Worm (Caenorhabditis elegans) whole organism, young adult: Measurements from ENCODE around the gene Y64G10A.7.

ENCODE experiments used
- C06A6.2 ChIP-seq: fragments of 200-800 bp; sonication (Bioruptor generic); conservative IDR thresholded peaks from 2 replicates; pipeline ENCODE4 v1.3.6; 2022; ENCODE audit warnings: missing genetic modification characterization, missing compliant biosample characterization
- C17E4.6 ChIP-seq: fragments of 200-800 bp; sonication (Bioruptor generic); IDR thresholded peaks from 2 replicates; pipeline ENCODE4 v1.3.6; 2022; ENCODE audit warnings: missing genetic modification reagents, missing genetic modification characterization, missing compliant biosample characterization
- F10E7.11 ChIP-seq: sonication (generic microtip); optimal IDR thresholded peaks from 2 replicates; lab custom pipeline; 2017; ENCODE audit warnings: mild to moderate bottlenecking, missing genetic modification characterization, moderate library complexity, missing compliant biosample characterization
- F23B12.7 ChIP-seq: sonication (generic microtip); optimal IDR thresholded peaks from 2 replicates; lab custom pipeline; 2017; ENCODE audit warnings: missing genetic modification characterization, mild to moderate bottlenecking, missing compliant biosample characterization, antibody characterized with exemption, moderate library complexity; ENCODE audit not compliant: insufficient read depth
- F33H1.4 ChIP-seq: fragments of 200-800 bp; sonication (Bioruptor generic); IDR thresholded peaks from 2 replicates; pipeline ENCODE4 v1.3.6; 2022; ENCODE audit warnings: missing genetic modification reagents, missing genetic modification characterization, missing compliant biosample characterization
- F39B2.1 ChIP-seq: fragments of 200-800 bp; sonication (Bioruptor generic); IDR thresholded peaks from 2 replicates; pipeline ENCODE4 v1.3.6; 2022; ENCODE audit warnings: missing genetic modification reagents, missing genetic modification characterization, missing compliant biosample characterization
- F49E8.2 ChIP-seq: sonication (generic microtip); optimal IDR thresholded peaks from 3 replicates; lab custom pipeline; 2017; ENCODE audit warnings: missing genetic modification characterization, mild to moderate bottlenecking, missing compliant biosample characterization, antibody characterized with exemption, moderate library complexity; ENCODE audit not compliant: insufficient read depth
- F52B5.7 ChIP-seq: sonication (generic microtip); optimal IDR thresholded peaks from 2 replicates; lab custom pipeline; 2016; ENCODE audit warnings: mild to moderate bottlenecking, missing genetic modification characterization, missing compliant biosample characterization
- F55B11.4 ChIP-seq: sonication (generic microtip); optimal IDR thresholded peaks from 2 replicates; lab custom pipeline; 2016; ENCODE audit warnings: missing compliant biosample characterization, missing genetic modification characterization, borderline replicate concordance; ENCODE audit not compliant: insufficient read depth
- F57A8.1 ChIP-seq: fragments of 200-800 bp; sonication (Bioruptor generic); optimal IDR thresholded peaks from 2 replicates; lab custom pipeline; 2018; ENCODE audit warnings: mild to moderate bottlenecking, missing genetic modification characterization, moderate library complexity, missing compliant biosample characterization
- K12H6.12 ChIP-seq: fragments of 200-800 bp; sonication (Bioruptor generic); optimal IDR thresholded peaks from 2 replicates; lab custom pipeline; 2018; ENCODE audit warnings: mild to moderate bottlenecking, missing genetic modification characterization, missing compliant biosample characterization
- Y95B8A.8 ChIP-seq: fragments of 200-800 bp; sonication (Bioruptor generic); IDR thresholded peaks from 2 replicates; pipeline ENCODE4 v1.3.6; 2022; ENCODE audit warnings: missing genetic modification reagents, missing genetic modification characterization, missing compliant biosample characterization
- ZK185.1 ChIP-seq: sonication (generic microtip); optimal IDR thresholded peaks from 2 replicates; lab custom pipeline; 2016; ENCODE audit warnings: mild to moderate bottlenecking, missing genetic modification characterization, missing compliant biosample characterization; ENCODE audit not compliant: poor library complexity, severe bottlenecking
- atf-7 ChIP-seq: sonication (generic microtip); optimal IDR thresholded peaks from 2 replicates; lab custom pipeline; 2017; ENCODE audit warnings: mild to moderate bottlenecking, missing genetic modification characterization, missing compliant biosample characterization
- athp-1 ChIP-seq: sonication (generic microtip); optimal IDR thresholded peaks from 2 replicates; lab custom pipeline; 2017; ENCODE audit warnings: mild to moderate bottlenecking, missing genetic modification characterization, missing compliant biosample characterization
- attf-3 ChIP-seq: fragments of 200-800 bp; sonication (Bioruptor generic); conservative IDR thresholded peaks from 2 replicates; pipeline ENCODE4 v1.3.6; 2022; ENCODE audit warnings: missing genetic modification reagents, missing genetic modification characterization, missing compliant biosample characterization
- cebp-1 ChIP-seq, 2 experiments: fragments of 200-800 bp in 1 of 2; sonication (Bioruptor generic) in 1 of 2; sonication (generic microtip) in 1 of 2; IDR thresholded peaks in 1 of 2; optimal IDR thresholded peaks in 1 of 2; 2 replicates each; pipeline versions ENCODE4 v1.3.6 to Lab custom; 2017 to 2022; ENCODE audit warnings: missing compliant biosample characterization in 2 of 2, missing genetic modification characterization in 2 of 2, mild to moderate bottlenecking in 1 of 2, missing genetic modification reagents in 1 of 2, moderate library complexity in 1 of 2
- cebp-2 ChIP-seq: fragments of 200-800 bp; sonication (Bioruptor generic); IDR thresholded peaks from 2 replicates; pipeline ENCODE4 v1.3.6; 2022; ENCODE audit warnings: missing genetic modification characterization, missing compliant biosample characterization
- ceh-100 ChIP-seq: fragments of 200-800 bp; sonication (Bioruptor generic); IDR thresholded peaks from 2 replicates; pipeline ENCODE4 v1.3.6; 2022; ENCODE audit warnings: missing genetic modification reagents, missing genetic modification characterization, missing compliant biosample characterization
- ceh-58 ChIP-seq: fragments of 200-800 bp; sonication (Bioruptor generic); IDR thresholded peaks from 2 replicates; pipeline ENCODE4 v1.3.6; 2022; ENCODE audit warnings: missing genetic modification characterization, missing compliant biosample characterization
- ceh-91 ChIP-seq: fragments of 200-800 bp; sonication (Bioruptor generic); IDR thresholded peaks from 2 replicates; pipeline ENCODE4 v1.3.6; 2022; ENCODE audit warnings: missing genetic modification reagents, missing genetic modification characterization, missing compliant biosample characterization
- die-1 ChIP-seq: sonication (generic microtip); optimal IDR thresholded peaks from 2 replicates; lab custom pipeline; 2016; ENCODE audit warnings: missing genotype, mild to moderate bottlenecking, missing genetic modification characterization, missing compliant biosample characterization
- dpl-1 ChIP-seq: fragments of 150-350 bp; optimal IDR thresholded peaks from 2 replicates; lab custom pipeline; 2014; ENCODE audit warnings: missing biosample characterization, missing genetic modification reagents, missing genetic modification characterization
- fkh-3 ChIP-seq: sonication (generic microtip); optimal IDR thresholded peaks from 2 replicates; lab custom pipeline; 2016; ENCODE audit warnings: mild to moderate bottlenecking, missing genetic modification characterization, missing compliant biosample characterization
- gei-17 ChIP-seq: fragments of 200-800 bp; sonication (Bioruptor generic); optimal IDR thresholded peaks from 2 replicates; lab custom pipeline; 2018; ENCODE audit warnings: mild to moderate bottlenecking, missing genetic modification characterization, missing compliant biosample characterization
- hlh-12 ChIP-seq: sonication (generic microtip); optimal IDR thresholded peaks from 2 replicates; lab custom pipeline; 2016; ENCODE audit warnings: missing genetic modification characterization, missing compliant biosample characterization
- hmg-1.2 ChIP-seq: fragments of 200-800 bp; sonication (Bioruptor generic); IDR thresholded peaks from 2 replicates; pipeline ENCODE4 v1.3.6; 2022; ENCODE audit warnings: missing genetic modification reagents, missing genetic modification characterization, missing compliant biosample characterization
- hsf-1 ChIP-seq: fragments of 200-800 bp; sonication (Bioruptor generic); IDR thresholded peaks from 2 replicates; pipeline ENCODE4 v1.3.6; 2022; ENCODE audit warnings: missing genetic modification reagents, missing genetic modification characterization, missing compliant biosample characterization
- let-607 ChIP-seq, 2 experiments: fragments of 200-800 bp in 1 of 2; sonication (Bioruptor generic) in 1 of 2; sonication (generic microtip) in 1 of 2; optimal IDR thresholded peaks; 2 replicates each; lab custom pipeline; 2016 to 2018; ENCODE audit warnings: mild to moderate bottlenecking in 2 of 2, missing compliant biosample characterization in 2 of 2, missing genetic modification characterization in 2 of 2, moderate library complexity in 2 of 2, missing genotype in 1 of 2
- lin-26 ChIP-seq: fragments of 200-800 bp; sonication (Bioruptor generic); IDR thresholded peaks from 2 replicates; pipeline ENCODE4 v1.3.6; 2022; ENCODE audit warnings: missing genetic modification reagents, missing genetic modification characterization, missing compliant biosample characterization
- lin-35 ChIP-seq, 3 experiments: fragments of 150-350 bp in 2 of 3; sonication (generic microtip) in 1 of 3; optimal IDR thresholded peaks; 2 replicates each; lab custom pipeline; 2014 to 2018; ENCODE audit warnings: missing biosample characterization in 3 of 3, missing genetic modification characterization in 3 of 3, missing genetic modification reagents in 3 of 3
- lir-1 ChIP-seq: fragments of 200-800 bp; sonication (Bioruptor generic); conservative IDR thresholded peaks from 2 replicates; pipeline ENCODE4 v1.3.6; 2022; ENCODE audit warnings: missing genetic modification reagents, missing genetic modification characterization, missing compliant biosample characterization
- lsl-1 ChIP-seq: fragments of 200-800 bp; sonication (Bioruptor generic); optimal IDR thresholded peaks from 2 replicates; lab custom pipeline; 2018; ENCODE audit warnings: mild to moderate bottlenecking, missing genetic modification characterization, moderate library complexity, missing compliant biosample characterization
- lsy-27 ChIP-seq: sonication (generic microtip); optimal IDR thresholded peaks from 2 replicates; lab custom pipeline; 2017; ENCODE audit warnings: missing genetic modification characterization, mild to moderate bottlenecking, missing compliant biosample characterization, antibody characterized with exemption, missing genotype, borderline replicate concordance; ENCODE audit not compliant: insufficient read depth
- madf-3 ChIP-seq: fragments of 200-800 bp; sonication (Bioruptor generic); IDR thresholded peaks from 2 replicates; pipeline ENCODE4 v1.3.6; 2022; ENCODE audit warnings: missing genetic modification reagents, missing genetic modification characterization, missing compliant biosample characterization
- mes-4 ChIP-seq: sonication (generic microtip); optimal IDR thresholded peaks from 2 replicates; lab custom pipeline; 2016; ENCODE audit warnings: missing genotype, missing genetic modification characterization, missing compliant biosample characterization
- nhr-90 ChIP-seq: sonication (generic microtip); optimal IDR thresholded peaks from 2 replicates; lab custom pipeline; 2016; ENCODE audit warnings: missing genotype, mild to moderate bottlenecking, missing genetic modification characterization, missing compliant biosample characterization
- pha-4 ChIP-seq: fragments of 150-350 bp; sonication (generic microtip); optimal IDR thresholded peaks from 2 replicates; lab custom pipeline; 2014; ENCODE audit warnings: missing biosample characterization, missing genetic modification reagents, missing genetic modification characterization
- rcor-1 ChIP-seq: fragments of 200-800 bp; sonication (Bioruptor generic); IDR thresholded peaks from 2 replicates; pipeline ENCODE4 v1.3.6; 2022; ENCODE audit warnings: missing genetic modification reagents, missing genetic modification characterization, missing compliant biosample characterization
- rpc-1 ChIP-seq, 2 experiments: fragments of 150-350 bp in 1 of 2; sonication (generic microtip) in 1 of 2; optimal IDR thresholded peaks; 2 replicates each; lab custom pipeline; 2014 to 2018; ENCODE audit warnings: missing biosample characterization in 1 of 2, missing genetic modification characterization in 1 of 2, missing genetic modification reagents in 1 of 2, missing genotype in 1 of 2
- sdz-38 ChIP-seq: sonication (generic microtip); optimal IDR thresholded peaks from 2 replicates; lab custom pipeline; 2016; ENCODE audit warnings: missing genotype, missing genetic modification characterization, missing compliant biosample characterization
- snpc-3.4 ChIP-seq: sonication (generic microtip); optimal IDR thresholded peaks from 2 replicates; lab custom pipeline; 2017; ENCODE audit warnings: missing genetic modification characterization, mild to moderate bottlenecking, missing compliant biosample characterization, antibody characterized with exemption, moderate library complexity, missing genotype, missing genetic modification reagents
- sptf-2 ChIP-seq: fragments of 200-800 bp; sonication (Bioruptor generic); optimal IDR thresholded peaks from 2 replicates; lab custom pipeline; 2018; ENCODE audit warnings: mild to moderate bottlenecking, missing genetic modification characterization, missing compliant biosample characterization
- zfh-2 ChIP-seq: fragments of 200-800 bp; sonication (Bioruptor generic); conservative IDR thresholded peaks from 2 replicates; pipeline ENCODE4 v1.3.6; 2022; ENCODE audit warnings: missing genetic modification reagents, missing genetic modification characterization, missing compliant biosample characterization
- ztf-22 ChIP-seq: fragments of 200-800 bp; sonication (Bioruptor generic); optimal IDR thresholded peaks from 2 replicates; lab custom pipeline; 2018; ENCODE audit warnings: mild to moderate bottlenecking, missing genetic modification characterization, moderate library complexity, missing compliant biosample characterization

Gene Y64G10A.7

ce11 chrIV:14326694-14327298 lies 35.1 kb downstream of the Y64G10A.7 start (continued):
- TF ChIP-seq C06A6.2 (GFP tag; lab: Robert Waterston, UW): peak; percentile 69; the same call in 1 of the 2 replicates
- TF ChIP-seq lir-1 (GFP tag; lab: Robert Waterston, UW): peak; percentile 80
- no peak for TF ChIP-seq pha-4 (tag; lab: Kevin White, UChicago)
- TF ChIP-seq F49E8.2 (tag; lab: Kevin White, UChicago): peak; percentile 89
- TF ChIP-seq attf-3 (GFP tag; lab: Robert Waterston, UW): peak; percentile 58
- TF ChIP-seq F33H1.4: peak; percentile 69
- TF ChIP-seq F57A8.1: no peak
- TF ChIP-seq ceh-100 (GFP tag; lab: Robert Waterston, UW): peak; percentile 82
- TF ChIP-seq nhr-90 (tag; lab: Kevin White, UChicago): peak; percentile 59
- peak; percentile 93 for TF ChIP-seq hmg-1.2 (GFP tag; lab: Robert Waterston, UW)
- TF ChIP-seq cebp-2 (GFP tag; lab: Robert Waterston, UW): peak; percentile 99
- TF ChIP-seq sptf-2 (GFP tag; lab: Kevin White, UChicago): no peak
- peak; percentile 33 for TF ChIP-seq K12H6.12 (tag; lab: Kevin White, UChicago)
- peak; percentile 18 for TF ChIP-seq F23B12.7 (tag; lab: Kevin White, UChicago)
- TF ChIP-seq hsf-1 (GFP tag; lab: Robert Waterston, UW): peak; percentile 78
- no peak for TF ChIP-seq cebp-1 (GFP tag; IDR thresholded peaks at IDR 0.05; lab: Robert Waterston, UW)
- TF ChIP-seq cebp-1 (tag; optimal IDR thresholded peaks at IDR 0.05; lab: Kevin White, UChicago): no peak
- peak; percentile 98 for TF ChIP-seq lin-26 (GFP tag; lab: Robert Waterston, UW)
- no peak for TF ChIP-seq dpl-1 (GFP tag; lab: Kevin White, UChicago)
- peak; percentile 71 for TF ChIP-seq mes-4 (tag; lab: Kevin White, UChicago)
- peak; percentile 67 for TF ChIP-seq lsy-27 (tag; lab: Kevin White, UChicago)
- TF ChIP-seq atf-7 (tag; lab: Kevin White, UChicago): peak; percentile 81
- peak; percentile 61 for TF ChIP-seq ZK185.1
- no peak for TF ChIP-seq lin-35 (GFP tag; optimal IDR thresholded peaks at IDR 0.05; lab: Kevin White, UChicago)
- TF ChIP-seq athp-1 (tag; lab: Kevin White, UChicago): peak; percentile 20
- TF ChIP-seq ceh-58 (GFP tag; lab: Robert Waterston, UW): no peak
- no peak for TF ChIP-seq sdz-38
- TF ChIP-seq Y95B8A.8 (GFP tag; lab: Robert Waterston, UW): peak; percentile 91; the same call in 1 of the 2 replicates
- peak; percentile 19 to 77 for TF ChIP-seq let-607 (tag; optimal IDR thresholded peaks at IDR 0.05; lab: Kevin White, UChicago)
- peak; percentile 57 for TF ChIP-seq F52B5.7 (tag; lab: Kevin White, UChicago)
- TF ChIP-seq madf-3 (GFP tag; lab: Robert Waterston, UW): 0 out of 2 replicates have a peak, but pooled peaks have one; percentile 65
- no peak for TF ChIP-seq F10E7.11 (tag; lab: Kevin White, UChicago)
- no peak for TF ChIP-seq hlh-12 (tag; lab: Kevin White, UChicago)
- TF ChIP-seq ceh-91 (GFP tag; lab: Robert Waterston, UW): peak; percentile 53; the same call in 1 of the 2 replicates
- TF ChIP-seq snpc-3.4: peak; percentile 93
- TF ChIP-seq zfh-2 (GFP tag; lab: Robert Waterston, UW): no peak
- peak; percentile 45; the same call in 1 of the 2 replicates for TF ChIP-seq F39B2.1
- TF ChIP-seq F55B11.4 (tag; lab: Kevin White, UChicago): no peak
- peak; percentile 93 for TF ChIP-seq C17E4.6 (GFP tag; lab: Robert Waterston, UW)
- no peak for TF ChIP-seq fkh-3 (tag; lab: Kevin White, UChicago)
- peak; percentile 71 for TF ChIP-seq lsl-1
- TF ChIP-seq rcor-1 (GFP tag; lab: Robert Waterston, UW): peak; percentile 95
- peak; percentile 57 for TF ChIP-seq die-1 (tag; lab: Kevin White, UChicago)
- no peak for TF ChIP-seq ztf-22 (GFP tag; lab: Kevin White, UChicago)
- TF ChIP-seq gei-17 (GFP tag; lab: Kevin White, UChicago): peak; percentile 60
- TF ChIP-seq rpc-1 (optimal IDR thresholded peaks at IDR 0.05; lab: Kevin White, UChicago): no peak
- TF ChIP-seq rpc-1 (tag; optimal IDR thresholded peaks at IDR 0.05; lab: Kevin White, UChicago): no peak
